Fruit fly (Drosophila melanogaster): ENCODE data around the gene Drsl2.

Gene Drsl2

DNA sequence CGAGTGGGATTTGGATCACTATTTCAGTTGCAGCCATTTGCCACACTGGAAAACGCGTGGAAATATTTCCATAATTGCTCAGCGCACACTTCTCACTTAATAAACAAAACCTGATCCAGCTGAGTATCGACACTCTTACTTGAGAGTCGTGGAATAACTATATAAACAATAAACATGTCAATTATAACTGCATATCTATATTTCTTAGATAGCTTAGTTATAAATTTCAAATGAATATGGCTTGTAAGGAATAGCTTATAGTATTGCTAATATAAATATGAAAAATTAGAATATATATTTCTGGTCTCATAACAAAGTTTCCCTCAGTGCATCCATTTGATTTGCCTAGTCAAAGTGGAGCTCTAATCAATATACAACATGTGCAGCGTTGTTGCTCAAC lies 30.9 kb upstream of the Drsl2 start:
- TF ChIP-seq Ets98B (GFP tag; IDR thresholded peaks at IDR 0.05) (no peak), CG12605 (GFP tag; IDR thresholded peaks at IDR 0.05) (no peak), CG8301 (tag; optimal IDR thresholded peaks at IDR 0.05) (peak; percentile 15), CG14655 (GFP tag; optimal IDR thresholded peaks at IDR 0.05) (no peak), CG10348 (GFP tag; IDR thresholded peaks at IDR 0.05) (no peak), CG32121 (GFP tag; IDR thresholded peaks at IDR 0.05) (no peak), D1 (tag; optimal IDR thresholded peaks at IDR 0.05) (no peak)

DNA sequence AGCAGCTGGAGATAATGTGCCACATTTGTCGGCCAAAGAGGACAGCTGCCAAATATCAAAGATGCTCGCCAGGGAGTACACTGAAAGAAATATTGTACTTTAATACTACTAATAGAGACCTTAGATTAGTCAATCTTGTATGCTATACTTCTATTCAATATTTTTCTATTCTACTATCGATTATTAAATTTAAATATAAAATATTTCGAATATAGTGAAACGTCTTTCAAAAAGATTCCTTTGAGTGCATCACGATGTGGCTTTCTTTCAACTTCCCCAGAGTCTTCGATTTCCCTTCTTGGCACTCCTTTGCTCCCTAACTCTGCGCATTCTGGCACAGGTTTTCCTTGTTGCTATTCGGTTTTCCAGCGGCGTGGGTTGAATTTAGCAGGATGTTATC lies 29.2 kb upstream of the Drsl2 start:
- peak; percentile 57 for TF ChIP-seq CG14655 (GFP tag; optimal IDR thresholded peaks at IDR 0.05)
- no peak for TF ChIP-seq CG15710 (tag; optimal IDR thresholded peaks at IDR 0.05)
- no peak for TF ChIP-seq D1 (tag; optimal IDR thresholded peaks at IDR 0.05)
- no peak for TF ChIP-seq CG17806 (tag; optimal IDR thresholded peaks at IDR 0.05)
- no peak for TF ChIP-seq CG10348 (GFP tag; IDR thresholded peaks at IDR 0.05)
- TF ChIP-seq gl (tag; optimal IDR thresholded peaks at IDR 0.05), result no peak
- TF ChIP-seq Ets98B (GFP tag; IDR thresholded peaks at IDR 0.05), result 0 out of 2 replicates have a peak, but pooled peaks have one; percentile 34
- no peak for TF ChIP-seq CG9948 (tag; optimal IDR thresholded peaks at IDR 0.05)
- no peak for TF ChIP-seq CG13204 (GFP tag; optimal IDR thresholded peaks at IDR 0.05)
- no peak for TF ChIP-seq CG8159 (tag; optimal IDR thresholded peaks at IDR 0.05)
- no peak for TF ChIP-seq fd96Ca (GFP tag; IDR thresholded peaks at IDR 0.05)
- TF ChIP-seq Snoo (tag; optimal IDR thresholded peaks at IDR 0.05), result no peak
- TF ChIP-seq EcR (GFP tag; optimal IDR thresholded peaks at IDR 0.05), result no peak
- TF ChIP-seq CG34367 (tag; optimal IDR thresholded peaks at IDR 0.05), result no peak
- TF ChIP-seq CG32121 (GFP tag; IDR thresholded peaks at IDR 0.05), result no peak
- TF ChIP-seq Pif1A (GFP tag; optimal IDR thresholded peaks at IDR 0.05), result no peak
- peak; percentile 25 for TF ChIP-seq CG8301 (tag; optimal IDR thresholded peaks at IDR 0.05)

DNA sequence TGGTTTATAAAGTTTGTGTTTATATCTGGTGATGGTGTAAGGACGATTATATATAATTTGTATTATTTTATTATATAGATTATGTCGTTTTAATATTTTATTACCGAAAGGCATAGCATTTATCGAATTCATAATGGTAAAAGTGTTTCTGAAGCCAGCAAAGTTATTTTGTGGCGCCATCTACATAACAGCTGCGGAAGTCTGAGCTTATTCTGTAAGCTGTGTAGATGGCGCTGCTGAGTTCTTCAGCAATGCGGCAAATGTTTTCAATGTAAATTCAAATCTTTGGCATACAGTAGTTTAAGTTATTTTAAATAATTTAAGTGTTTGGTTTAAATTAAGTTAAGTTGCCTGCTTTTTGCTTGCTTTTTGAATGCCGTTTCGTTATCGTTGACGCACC lies 25.7 kb upstream of the Drsl2 start:
- TF ChIP-seq CG13204 (GFP tag; optimal IDR thresholded peaks at IDR 0.05) (no peak), CG8301 (tag; optimal IDR thresholded peaks at IDR 0.05) (no peak), D1 (tag; optimal IDR thresholded peaks at IDR 0.05) (peak; percentile 37), Pif1B (GFP tag; optimal IDR thresholded peaks at IDR 0.05) (no peak)

DNA sequence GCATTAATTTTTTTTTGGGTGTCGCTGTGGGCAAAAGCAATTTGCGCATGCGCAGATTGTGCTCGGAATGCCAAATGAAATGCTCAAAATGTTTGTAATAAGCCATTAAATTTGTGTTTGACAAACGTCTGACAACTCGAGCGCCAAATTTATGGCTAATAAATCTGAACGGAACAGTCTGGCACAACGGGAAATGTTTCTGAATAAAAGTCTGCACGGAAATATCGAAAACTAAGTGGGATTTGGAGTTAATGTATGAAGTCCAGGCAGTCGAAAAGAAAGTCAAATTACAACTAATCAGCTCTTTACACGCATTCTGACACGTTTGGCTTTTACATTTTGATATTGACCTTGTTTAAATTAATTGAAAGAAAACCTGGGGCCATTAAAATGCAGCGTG lies 23.0 kb upstream of the Drsl2 start, which contains the start of gene CG12009:
CG12009 (plus strand) TSS at position 301 of the 400 bp plus-strand sequence.
- TF ChIP-seq Ets98B (GFP tag; IDR thresholded peaks at IDR 0.05) (no peak), Pif1B (GFP tag; optimal IDR thresholded peaks at IDR 0.05) (no peak), D1 (tag; optimal IDR thresholded peaks at IDR 0.05) (no peak), CG32121 (GFP tag; IDR thresholded peaks at IDR 0.05) (no peak), CG14655 (GFP tag; optimal IDR thresholded peaks at IDR 0.05) (no peak), CG8301 (tag; optimal IDR thresholded peaks at IDR 0.05) (no peak), CG34367 (tag; optimal IDR thresholded peaks at IDR 0.05) (no peak), CG4496 (GFP tag; IDR thresholded peaks at IDR 0.05) (no peak), Snoo (tag; optimal IDR thresholded peaks at IDR 0.05) (no peak), CG8159 (tag; optimal IDR thresholded peaks at IDR 0.05) (no peak), rn (GFP tag; IDR thresholded peaks at IDR 0.05) (no peak), EcR (GFP tag; optimal IDR thresholded peaks at IDR 0.05) (no peak), CG15710 (tag; optimal IDR thresholded peaks at IDR 0.05) (no peak), CG17806 (tag; optimal IDR thresholded peaks at IDR 0.05) (no peak), CG13204 (GFP tag; optimal IDR thresholded peaks at IDR 0.05) (no peak), gl (tag; optimal IDR thresholded peaks at IDR 0.05) (no peak), fd96Ca (GFP tag; IDR thresholded peaks at IDR 0.05) (no peak), Pif1A (GFP tag; optimal IDR thresholded peaks at IDR 0.05) (no peak), CG12605 (GFP tag; IDR thresholded peaks at IDR 0.05) (no peak), CG10348 (GFP tag; IDR thresholded peaks at IDR 0.05) (no peak)

DNA sequence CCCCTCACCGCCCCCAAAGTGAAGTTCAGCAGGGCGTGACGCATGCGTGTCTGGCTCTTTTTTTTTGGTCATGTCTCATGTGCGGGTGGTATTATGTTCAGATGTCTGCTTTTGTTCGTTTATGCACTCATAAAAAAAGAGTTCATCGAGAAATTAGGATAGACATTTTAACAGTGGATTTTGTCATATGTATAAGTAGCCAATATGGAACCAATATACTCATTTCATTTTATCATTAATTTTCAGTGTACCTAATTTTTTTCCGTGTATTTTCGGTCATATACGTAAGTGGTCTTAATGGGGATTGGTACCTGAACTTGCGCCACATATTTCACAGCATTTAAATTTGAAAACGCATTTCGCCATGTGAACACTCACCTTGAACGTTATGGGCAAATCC lies 13.8 kb upstream of the Drsl2 start:
- TF ChIP-seq Pif1B (GFP tag; optimal IDR thresholded peaks at IDR 0.05) (no peak), CG8301 (tag; optimal IDR thresholded peaks at IDR 0.05) (peak; percentile 32), CG9948 (tag; optimal IDR thresholded peaks at IDR 0.05) (no peak), CG12605 (GFP tag; IDR thresholded peaks at IDR 0.05) (no peak), D1 (tag; optimal IDR thresholded peaks at IDR 0.05) (no peak), Ets98B (GFP tag; IDR thresholded peaks at IDR 0.05) (peak; percentile 63), CG17806 (tag; optimal IDR thresholded peaks at IDR 0.05) (no peak), CG34367 (tag; optimal IDR thresholded peaks at IDR 0.05) (no peak), CG8159 (tag; optimal IDR thresholded peaks at IDR 0.05) (peak; percentile 17), EcR (GFP tag; optimal IDR thresholded peaks at IDR 0.05) (no peak), Snoo (tag; optimal IDR thresholded peaks at IDR 0.05) (no peak), CG14655 (GFP tag; optimal IDR thresholded peaks at IDR 0.05) (peak; percentile 24), fd96Ca (GFP tag; IDR thresholded peaks at IDR 0.05) (no peak), CG4496 (GFP tag; IDR thresholded peaks at IDR 0.05) (peak; percentile 32; the same call in 1 of the 3 replicates), CG15710 (tag; optimal IDR thresholded peaks at IDR 0.05) (no peak), CG13204 (GFP tag; optimal IDR thresholded peaks at IDR 0.05) (no peak), rn (GFP tag; IDR thresholded peaks at IDR 0.05) (no peak), CG32121 (GFP tag; IDR thresholded peaks at IDR 0.05) (0 out of 2 replicates have a peak, but pooled peaks have one; percentile 53), Pif1A (GFP tag; optimal IDR thresholded peaks at IDR 0.05) (peak; percentile 56), CG10348 (GFP tag; IDR thresholded peaks at IDR 0.05) (no peak), gl (tag; optimal IDR thresholded peaks at IDR 0.05) (no peak)

DNA sequence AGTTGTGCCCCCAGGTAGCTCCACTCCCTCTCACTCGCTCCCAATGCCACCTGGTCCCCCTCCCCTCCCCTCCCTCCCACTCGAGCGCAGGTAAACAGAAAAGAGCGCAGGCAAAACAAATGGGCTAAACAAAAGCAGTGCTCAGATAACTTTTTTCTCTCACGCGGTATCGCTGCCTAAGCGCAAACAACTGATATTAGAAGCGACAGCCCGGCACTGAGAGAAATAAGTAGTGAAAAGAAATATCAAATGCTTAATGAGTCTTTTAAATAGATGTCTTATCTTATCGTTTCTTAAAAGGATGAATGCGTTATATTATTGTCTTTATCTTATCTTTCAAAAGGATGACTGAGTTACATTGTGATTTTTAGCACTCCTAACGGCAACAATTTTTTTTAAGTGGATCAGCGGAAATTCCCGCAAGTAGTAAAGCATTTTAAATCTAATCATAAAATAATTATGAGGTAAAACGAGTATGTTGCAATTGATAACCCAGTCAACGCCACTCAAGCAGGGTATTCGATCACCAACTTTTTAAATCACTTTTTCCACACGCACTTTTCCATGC lies 12.9 kb upstream of the Drsl2 start:
- peak; percentile 55 for TF ChIP-seq CG12605 (GFP tag; IDR thresholded peaks at IDR 0.05)
- peak; percentile 72 for TF ChIP-seq CG32121 (GFP tag; IDR thresholded peaks at IDR 0.05)
- TF ChIP-seq rn (GFP tag; IDR thresholded peaks at IDR 0.05), result no peak
- no peak for TF ChIP-seq CG13204 (GFP tag; optimal IDR thresholded peaks at IDR 0.05)
- TF ChIP-seq CG4496 (GFP tag; IDR thresholded peaks at IDR 0.05), result peak; percentile 54; the same call in 2 of the 3 replicates
- peak; percentile 12 for TF ChIP-seq Pif1B (GFP tag; optimal IDR thresholded peaks at IDR 0.05)
- no peak for TF ChIP-seq CG10348 (GFP tag; IDR thresholded peaks at IDR 0.05)
- TF ChIP-seq CG8301 (tag; optimal IDR thresholded peaks at IDR 0.05), result peak; percentile 59
- TF ChIP-seq gl (tag; optimal IDR thresholded peaks at IDR 0.05), result no peak
- no peak for TF ChIP-seq EcR (GFP tag; optimal IDR thresholded peaks at IDR 0.05)
- TF ChIP-seq CG15710 (tag; optimal IDR thresholded peaks at IDR 0.05), result no peak
- TF ChIP-seq CG8159 (tag; optimal IDR thresholded peaks at IDR 0.05), result peak; percentile 13
- TF ChIP-seq Snoo (tag; optimal IDR thresholded peaks at IDR 0.05), result peak; percentile 0
- no peak for TF ChIP-seq CG17806 (tag; optimal IDR thresholded peaks at IDR 0.05)
- peak; percentile 53; the same call in 1 of the 3 replicates for TF ChIP-seq fd96Ca (GFP tag; IDR thresholded peaks at IDR 0.05)
- peak; percentile 76 for TF ChIP-seq Ets98B (GFP tag; IDR thresholded peaks at IDR 0.05)
- TF ChIP-seq CG9948 (tag; optimal IDR thresholded peaks at IDR 0.05), result no peak
- TF ChIP-seq CG14655 (GFP tag; optimal IDR thresholded peaks at IDR 0.05), result peak; percentile 62
- no peak for TF ChIP-seq D1 (tag; optimal IDR thresholded peaks at IDR 0.05)
- TF ChIP-seq Pif1A (GFP tag; optimal IDR thresholded peaks at IDR 0.05), result peak; percentile 46

Data from whole organism, pupa.